Fruit fly (Drosophila melanogaster): ENCODE data around the gene CG14135.

dm6 chr3L:11711059-11711628 is 19.8 kb downstream of the CG14135 start, which contains the start of gene crim:
- TF ChIP-seq CG8478 (optimal IDR thresholded peaks at IDR 0.05) = no peak
- TF ChIP-seq CTCF (optimal IDR thresholded peaks at IDR 0.05) = peak in 1 of 2 experiments; percentile 9
